Fruit fly (Drosophila melanogaster): ENCODE data around the gene Oatp33Ea.

- TF ChIP-seq Mnt (GFP tag; optimal IDR thresholded peaks at IDR 0.05) (no peak), Clk (GFP tag; optimal IDR thresholded peaks at IDR 0.05) (no peak), tj (GFP tag; optimal IDR thresholded peaks at IDR 0.05) (no peak), Hr96 (GFP tag; optimal IDR thresholded peaks at IDR 0.05) (no peak), cic (GFP tag; optimal IDR thresholded peaks at IDR 0.05) (no peak), cnc (optimal IDR thresholded peaks at IDR 0.05) (no peak), CG14711 (tag; optimal IDR thresholded peaks at IDR 0.05) (no peak), CG5204 (GFP tag; optimal IDR thresholded peaks at IDR 0.05) (no peak), ovo (GFP tag; optimal IDR thresholded peaks at IDR 0.05) (no peak), toe (GFP tag; optimal IDR thresholded peaks at IDR 0.05) (no peak)
Observed at dm6 chr2L:12474212-12474891, 28.6 kb upstream of the Oatp33Ea start.
